Worm (Caenorhabditis elegans): ENCODE results near the gene pals-37.

pals-37 gene

ce11 chrV:12465399-12465798, 24.1 kb upstream of the pals-37 start (continued):
- TF ChIP-seq nhr-11 (tag; optimal IDR thresholded peaks at IDR 0.05) (peak; percentile 80), fkh-10 (GFP tag; optimal IDR thresholded peaks at IDR 0.05) (peak; percentile 94), dve-1 (tag; optimal IDR thresholded peaks at IDR 0.05; ENCODE audit: insufficient read depth) (peak; percentile 42), nhr-10 (tag; optimal IDR thresholded peaks at IDR 0.05) (no peak), Y5F2A.4 (GFP tag; optimal IDR thresholded peaks at IDR 0.05) (no peak), lim-7 (GFP tag; IDR thresholded peaks at IDR 0.05) (no peak), T26A8.4 (GFP tag; IDR thresholded peaks at IDR 0.05) (0 out of 2 replicates have a peak, but pooled peaks have one; percentile 45), mdt-29 (GFP tag; IDR thresholded peaks at IDR 0.05) (no peak), T20F7.1 (GFP tag; optimal IDR thresholded peaks at IDR 0.05) (peak; percentile 34), pha-4 (GFP tag; IDR thresholded peaks at IDR 0.05) (peak; percentile 36; the same call in 1 of the 2 replicates), pha-4 (tag; optimal IDR thresholded peaks at IDR 0.05) (no peak), dmd-6 (GFP tag; IDR thresholded peaks at IDR 0.05) (peak; percentile 60), mxl-3 (GFP tag; optimal IDR thresholded peaks at IDR 0.05) (peak; percentile 40), mes-2 (tag; optimal IDR thresholded peaks at IDR 0.05; ENCODE audit: poor library complexity, severe bottlenecking) (peak; percentile 39), mdl-1 (tag; optimal IDR thresholded peaks at IDR 0.05) (peak in 1 of 2 experiments; percentile 68), rbr-2 (tag; optimal IDR thresholded peaks at IDR 0.05) (peak; percentile 92), saeg-2 (GFP tag; IDR thresholded peaks at IDR 0.05) (0 out of 2 replicates have a peak, but pooled peaks have one; percentile 27), nhr-48 (tag; optimal IDR thresholded peaks at IDR 0.05) (peak; percentile 46), dmd-9 (GFP tag; IDR thresholded peaks at IDR 0.05) (no peak), hif-1 (tag; optimal IDR thresholded peaks at IDR 0.05) (peak in 1 of 2 experiments; percentile 61), F37D6.2 (tag; optimal IDR thresholded peaks at IDR 0.05) (peak; percentile 67), hmg-1.1 (GFP tag; IDR thresholded peaks at IDR 0.05) (peak; percentile 85), vab-7 (GFP tag; IDR thresholded peaks at IDR 0.05) (0 out of 2 replicates have a peak, but pooled peaks have one; percentile 38), nhr-28 (tag; optimal IDR thresholded peaks at IDR 0.05) (peak; percentile 42), nhr-6 (tag; optimal IDR thresholded peaks at IDR 0.05) (peak; percentile 50), Y75B8A.6 (GFP tag; IDR thresholded peaks at IDR 0.05) (0 out of 2 replicates have a peak, but pooled peaks have one; percentile 29), dpl-1 (GFP tag; optimal IDR thresholded peaks at IDR 0.05) (peak; percentile 57), F49E8.2 (tag; optimal IDR thresholded peaks at IDR 0.05; ENCODE audit: borderline replicate concordance) (no peak), unc-39 (tag; optimal IDR thresholded peaks at IDR 0.05) (no peak)

- peak; percentile 11 for TF ChIP-seq hlh-30 (tag; optimal IDR thresholded peaks at IDR 0.05; ENCODE audit: insufficient read depth)
- TF ChIP-seq dve-1 (tag; optimal IDR thresholded peaks at IDR 0.05; ENCODE audit: insufficient read depth): peak; percentile 19
- 0 out of 2 replicates have a peak, but pooled peaks have one; percentile 21 for TF ChIP-seq hmg-1.1 (GFP tag; IDR thresholded peaks at IDR 0.05)
- TF ChIP-seq attf-4 (tag; optimal IDR thresholded peaks at IDR 0.05): no peak
- no peak for TF ChIP-seq gei-8 (GFP tag; optimal IDR thresholded peaks at IDR 0.05)
- peak; percentile 11 for TF ChIP-seq nhr-6 (tag; optimal IDR thresholded peaks at IDR 0.05)
- TF ChIP-seq mes-2 (tag; optimal IDR thresholded peaks at IDR 0.05; ENCODE audit: poor library complexity, severe bottlenecking): peak; percentile 50
Observed at ce11 chrV:12462908-12463307, 21.6 kb upstream of the pals-37 start, which contains the start of gene egl-10. Gene egl-10 (minus strand): TSS chrV:12463008.

ce11 chrV:12460583-12460982, 19.3 kb upstream of the pals-37 start:
- TF ChIP-seq daf-16 (GFP tag; optimal IDR thresholded peaks at IDR 0.05) (peak in 1 of 2 experiments; percentile 59), daf-16 (tag; optimal IDR thresholded peaks at IDR 0.05) (no peak), dve-1 (tag; optimal IDR thresholded peaks at IDR 0.05; ENCODE audit: insufficient read depth) (peak; percentile 16), rbr-2 (tag; optimal IDR thresholded peaks at IDR 0.05) (no peak), hlh-11 (tag; optimal IDR thresholded peaks at IDR 0.05) (peak; percentile 1), mdl-1 (tag; optimal IDR thresholded peaks at IDR 0.05) (peak in 1 of 2 experiments; percentile 32), aha-1 (tag) (peak; percentile 68), ztf-7 (tag; optimal IDR thresholded peaks at IDR 0.05) (no peak), mep-1 (tag; optimal IDR thresholded peaks at IDR 0.05) (peak; percentile 25), nhr-28 (tag; optimal IDR thresholded peaks at IDR 0.05) (no peak), lsy-2 (tag; optimal IDR thresholded peaks at IDR 0.05) (peak in 1 of 2 experiments; percentile 36)
